Fruit fly (Drosophila melanogaster) whole organism, embryonic: Measurements from ENCODE around the gene Dok.

ENCODE experiments used
- ATbp ChIP-seq: fragments of 200-800 bp; sonication (Bioruptor generic); optimal IDR thresholded peaks from 2 replicates; lab custom pipeline; 2017; ENCODE audit warnings: missing biosample characterization, mild to moderate bottlenecking, missing genetic modification characterization, missing genetic modification reagents
- Awh ChIP-seq: fragments of 200-800 bp; sonication (Bioruptor generic); IDR thresholded peaks from 2 replicates; pipeline ENCODE4, ENCODE4 v1.3.6; 2022; ENCODE audit warnings: missing biosample characterization, missing genetic modification characterization
- Bgb ChIP-seq: fragments of 200-800 bp; sonication (Bioruptor generic); IDR thresholded peaks from 2 replicates; pipeline ENCODE4 v1.3.6; 2022; ENCODE audit warnings: missing biosample characterization, missing genetic modification characterization; ENCODE audit not compliant: partially characterized antibody
- C15 ChIP-seq: fragments of 200-800 bp; sonication (Bioruptor generic); IDR thresholded peaks from 3 replicates; pipeline ENCODE4 v1.3.6; 2022; ENCODE audit warnings: missing biosample characterization, missing genetic modification characterization
- CG1024 ChIP-seq: fragments of 200-800 bp; sonication (Bioruptor generic); IDR thresholded peaks from 2 replicates; pipeline ENCODE4 v1.3.6; 2022; ENCODE audit warnings: missing biosample characterization, missing genetic modification characterization
- CG10321 ChIP-seq: fragments of 200-800 bp; sonication (Bioruptor generic); IDR thresholded peaks from 2 replicates; pipeline ENCODE4 v1.3.6; 2022; ENCODE audit warnings: missing biosample characterization, missing genetic modification characterization
- CG10462 ChIP-seq: fragments of 200-800 bp; sonication (Bioruptor generic); optimal IDR thresholded peaks from 2 replicates; lab custom pipeline; 2016; ENCODE audit warnings: missing biosample characterization, missing genetic modification characterization
- CG11695 ChIP-seq: fragments of 200-800 bp; sonication (Bioruptor generic); IDR thresholded peaks from 3 replicates; pipeline ENCODE4 v1.3.6; 2022; ENCODE audit warnings: missing biosample characterization, missing genetic modification characterization
- CG12155 ChIP-seq: fragments of 200-800 bp; sonication (Bioruptor generic); optimal IDR thresholded peaks from 3 replicates; lab custom pipeline; 2016; ENCODE audit warnings: missing biosample characterization, missing genetic modification characterization
- CG14860 ChIP-seq: fragments of 200-800 bp; sonication (Bioruptor generic); IDR thresholded peaks from 3 replicates; pipeline ENCODE4 v1.3.6; 2022; ENCODE audit warnings: missing biosample characterization, missing genetic modification characterization; ENCODE audit not compliant: partially characterized antibody
- CG15514 ChIP-seq: fragments of 200-800 bp; sonication (Bioruptor generic); optimal IDR thresholded peaks from 3 replicates; lab custom pipeline; 2017; ENCODE audit warnings: missing biosample characterization, missing genetic modification characterization, mild to moderate bottlenecking, moderate library complexity, missing genetic modification reagents
- CG1602 ChIP-seq: fragments of 200-800 bp; sonication (Bioruptor generic); optimal IDR thresholded peaks from 3 replicates; lab custom pipeline; 2016; ENCODE audit warnings: missing biosample characterization, missing genetic modification characterization
- CG2202 ChIP-seq: fragments of 200-800 bp; sonication (Bioruptor generic); optimal IDR thresholded peaks from 2 replicates; lab custom pipeline; 2018; ENCODE audit warnings: missing biosample characterization, mild to moderate bottlenecking, missing genetic modification characterization
- CG31365 ChIP-seq: fragments of 200-800 bp; sonication (Bioruptor generic); optimal IDR thresholded peaks from 2 replicates; lab custom pipeline; 2018; ENCODE audit warnings: missing biosample characterization, mild to moderate bottlenecking, missing genetic modification characterization
- CG32532 ChIP-seq: fragments of 200-800 bp; sonication (Bioruptor generic); IDR thresholded peaks from 2 replicates; pipeline ENCODE4 v1.3.6; 2022; ENCODE audit warnings: missing biosample characterization, missing genetic modification characterization
- CG3726 ChIP-seq: fragments of 200-800 bp; sonication (Bioruptor generic); IDR thresholded peaks from 3 replicates; pipeline ENCODE4, ENCODE4 v1.3.6; 2022; ENCODE audit warnings: missing biosample characterization, missing genetic modification characterization
- CG4820 ChIP-seq: fragments of 200-800 bp; sonication (Bioruptor generic); optimal IDR thresholded peaks from 3 replicates; lab custom pipeline; 2016; ENCODE audit warnings: missing biosample characterization, missing genetic modification characterization
- CG5180 ChIP-seq: fragments of 200-800 bp; sonication (Bioruptor generic); optimal IDR thresholded peaks from 3 replicates; lab custom pipeline; 2017; ENCODE audit warnings: missing biosample characterization, missing genetic modification characterization, mild to moderate bottlenecking, moderate library complexity, missing genetic modification reagents
- CG6175 ChIP-seq: fragments of 200-800 bp; sonication (Bioruptor generic); IDR thresholded peaks from 3 replicates; pipeline ENCODE4 v1.3.6; 2022; ENCODE audit warnings: missing biosample characterization, missing genetic modification characterization
- CG7271 ChIP-seq: fragments of 200-800 bp; sonication (Bioruptor generic); optimal IDR thresholded peaks from 2 replicates; lab custom pipeline; 2018; ENCODE audit warnings: missing biosample characterization, mild to moderate bottlenecking, missing genetic modification characterization, moderate library complexity
- CG7963 ChIP-seq: fragments of 200-800 bp; sonication (Bioruptor generic); IDR thresholded peaks from 3 replicates; pipeline ENCODE4 v1.3.6; 2022; ENCODE audit warnings: missing biosample characterization, missing genetic modification characterization; ENCODE audit not compliant: partially characterized antibody
- CG8359 ChIP-seq: fragments of 200-800 bp; sonication (Bioruptor generic); optimal IDR thresholded peaks from 2 replicates; lab custom pipeline; 2017; ENCODE audit warnings: missing biosample characterization, mild to moderate bottlenecking, missing genetic modification characterization, borderline replicate concordance
- CG8765 ChIP-seq: fragments of 200-800 bp; sonication (Bioruptor generic); IDR thresholded peaks from 2 replicates; pipeline ENCODE4 v1.3.6; 2022; ENCODE audit warnings: missing biosample characterization, missing genetic modification characterization
- Dp ChIP-seq: fragments of 200-800 bp; sonication (Bioruptor generic); optimal IDR thresholded peaks from 2 replicates; lab custom pipeline; 2018; ENCODE audit warnings: missing biosample characterization, mild to moderate bottlenecking, missing genetic modification characterization, moderate library complexity
- Drgx ChIP-seq: fragments of 200-800 bp; sonication (Bioruptor generic); IDR thresholded peaks from 2 replicates; pipeline ENCODE4 v1.3.6; 2022; ENCODE audit warnings: missing biosample characterization, missing genetic modification characterization
- Fer1 ChIP-seq: fragments of 200-800 bp; sonication (Bioruptor generic); optimal IDR thresholded peaks from 2 replicates; lab custom pipeline; 2017; ENCODE audit warnings: missing biosample characterization, mild to moderate bottlenecking, missing genetic modification characterization
- Gug ChIP-seq: fragments of 200-800 bp; sonication (Bioruptor generic); IDR thresholded peaks from 4 replicates; pipeline ENCODE4 v1.3.6; 2022; ENCODE audit warnings: missing biosample characterization, missing genetic modification characterization
- H2.0 ChIP-seq: fragments of 200-800 bp; sonication (Bioruptor generic); IDR thresholded peaks from 2 replicates; pipeline ENCODE4 v1.3.6; 2022; ENCODE audit warnings: missing biosample characterization, missing genetic modification characterization
- HHEX ChIP-seq: fragments of 200-800 bp; sonication (Bioruptor generic); optimal IDR thresholded peaks from 3 replicates; lab custom pipeline; 2017; ENCODE audit warnings: missing biosample characterization, mild to moderate bottlenecking, missing genetic modification characterization, missing genetic modification reagents
- HmgD ChIP-seq: fragments of 200-800 bp; sonication (Bioruptor generic); optimal IDR thresholded peaks from 3 replicates; lab custom pipeline; 2016; ENCODE audit warnings: missing biosample characterization, missing genetic modification characterization
- Lpt ChIP-seq: fragments of >200 bp; optimal IDR thresholded peaks from 2 replicates; lab custom pipeline; 2018; ENCODE audit warnings: missing biosample characterization, missing genetic modification characterization
- NC2β ChIP-seq: fragments of 200-800 bp; sonication (Bioruptor generic); optimal IDR thresholded peaks from 2 replicates; lab custom pipeline; 2016; ENCODE audit warnings: missing biosample characterization, missing genetic modification characterization
- Neu2 ChIP-seq: fragments of 200-800 bp; sonication (Bioruptor generic); optimal IDR thresholded peaks from 3 replicates; lab custom pipeline; 2016; ENCODE audit warnings: missing biosample characterization, missing genetic modification characterization, borderline replicate concordance
- Stat92E ChIP-seq, 3 experiments: fragments of >200 bp in 2 of 3; fragments of 200-800 bp in 1 of 3; sonication (Bioruptor generic) in 1 of 3; optimal IDR thresholded peaks; 2 replicates each; lab custom pipeline; 2017 to 2019; ENCODE audit warnings: missing biosample characterization in 3 of 3, missing genetic modification characterization in 3 of 3, mild to moderate bottlenecking in 1 of 3, moderate library complexity in 1 of 3
- amos ChIP-seq: fragments of 200-800 bp; sonication (Bioruptor generic); IDR thresholded peaks from 2 replicates; pipeline ENCODE4 v1.3.6; 2022; ENCODE audit warnings: missing biosample characterization, missing genetic modification characterization; ENCODE audit not compliant: partially characterized antibody
- bsh ChIP-seq, 2 experiments: fragments of 200-800 bp; sonication (Bioruptor generic); optimal IDR thresholded peaks; 2 replicates each; lab custom pipeline; 2017 to 2018; ENCODE audit warnings: mild to moderate bottlenecking in 2 of 2, missing biosample characterization in 2 of 2, missing genetic modification characterization in 2 of 2, moderate library complexity in 1 of 2
- chif ChIP-seq, 2 experiments: fragments of 200-800 bp; sonication (Bioruptor generic); optimal IDR thresholded peaks; 3 replicates each; lab custom pipeline; 2016; ENCODE audit warnings: missing biosample characterization in 2 of 2, missing genetic modification characterization in 2 of 2
- crol ChIP-seq: fragments of 200-800 bp; sonication (Bioruptor generic); IDR thresholded peaks from 2 replicates; pipeline ENCODE4 v1.3.6; 2022; ENCODE audit warnings: missing biosample characterization, missing genetic modification characterization
- grn ChIP-seq: fragments of 200-800 bp; sonication (Bioruptor generic); optimal IDR thresholded peaks from 3 replicates; lab custom pipeline; 2017; ENCODE audit warnings: missing biosample characterization, missing genetic modification characterization
- kni ChIP-seq: fragments of 200-800 bp; sonication (Bioruptor generic); optimal IDR thresholded peaks from 3 replicates; lab custom pipeline; 2017; ENCODE audit warnings: mild to moderate bottlenecking, missing biosample characterization, missing genetic modification reagents, missing genetic modification characterization
- pan ChIP-seq, 4 experiments: fragments of >200 bp in 3 of 4; fragments of 200-800 bp in 1 of 4; sonication (Bioruptor generic) in 1 of 4; optimal IDR thresholded peaks in 3 of 4; IDR thresholded peaks in 1 of 4; 2 replicates each; pipeline versions ENCODE4 v1.3.6 to Lab custom; 2017 to 2022; ENCODE audit warnings: missing biosample characterization in 2 of 4, missing genetic modification characterization in 2 of 4, mixed read lengths in 1 of 4
- pfk ChIP-seq: fragments of 200-800 bp; sonication (Bioruptor generic); optimal IDR thresholded peaks from 2 replicates; lab custom pipeline; 2018; ENCODE audit warnings: missing biosample characterization, mild to moderate bottlenecking, missing genetic modification characterization, moderate library complexity
- pnt ChIP-seq: fragments of 200-800 bp; sonication (Bioruptor generic); optimal IDR thresholded peaks from 3 replicates; lab custom pipeline; 2016; ENCODE audit warnings: missing biosample characterization, missing genetic modification characterization
- run ChIP-seq: fragments of 200-800 bp; sonication (Bioruptor generic); optimal IDR thresholded peaks from 3 replicates; lab custom pipeline; 2018; ENCODE audit warnings: missing biosample characterization, mild to moderate bottlenecking, missing genetic modification characterization
- seq ChIP-seq: fragments of 200-800 bp; sonication (Bioruptor generic); IDR thresholded peaks from 2 replicates; pipeline ENCODE4 v1.3.6; 2022; ENCODE audit warnings: missing biosample characterization, missing genetic modification characterization
- so ChIP-seq: fragments of 200-800 bp; sonication (Bioruptor generic); IDR thresholded peaks from 3 replicates; pipeline ENCODE4 v1.3.6; 2022; ENCODE audit warnings: missing biosample characterization, missing genetic modification characterization
- tna ChIP-seq: fragments of 200-800 bp; sonication (Bioruptor generic); IDR thresholded peaks from 2 replicates; pipeline ENCODE4 v1.3.6; 2022; ENCODE audit warnings: missing biosample characterization, missing genetic modification characterization; ENCODE audit not compliant: partially characterized antibody
- unpg ChIP-seq: fragments of 200-800 bp; sonication (Bioruptor generic); optimal IDR thresholded peaks from 3 replicates; lab custom pipeline; 2018; ENCODE audit warnings: missing biosample characterization, mild to moderate bottlenecking, missing genetic modification characterization, moderate library complexity
- wdn ChIP-seq: fragments of 200-800 bp; sonication (Bioruptor generic); IDR thresholded peaks from 2 replicates; pipeline ENCODE4 v1.3.6; 2022; ENCODE audit warnings: missing biosample characterization, missing genetic modification characterization
- wek ChIP-seq: fragments of 200-800 bp; sonication (Bioruptor generic); optimal IDR thresholded peaks from 3 replicates; lab custom pipeline; 2018; ENCODE audit warnings: missing biosample characterization, mild to moderate bottlenecking, missing genetic modification characterization, moderate library complexity

Gene Dok

dm6 chrX:7335524-7335991, 11.5 kb downstream of the Dok start (continued):
- TF ChIP-seq wdn (GFP tag; lab: Robert Waterston, UW) (no peak), CG1602 (GFP tag; lab: Kevin White, UChicago) (no peak), bsh (GFP tag; optimal IDR thresholded peaks at IDR 0.05; lab: Kevin White, UChicago) (peak in 1 of 2 experiments; percentile 74), pan (optimal IDR thresholded peaks at IDR 0.05; lab: Kevin White, UChicago) (no peak), pan (GFP tag; optimal IDR thresholded peaks at IDR 0.05 in 1 of 2, IDR thresholded peaks at IDR 0.05 in 1 of 2) (no peak), C15 (no peak), CG14860 (GFP tag; lab: Robert Waterston, UW) (no peak), Neu2 (GFP tag; lab: Kevin White, UChicago) (no peak), CG5180 (GFP tag; lab: Kevin White, UChicago) (no peak), Stat92E (GFP tag; optimal IDR thresholded peaks at IDR 0.05; lab: Kevin White, UChicago) (no peak), pfk (GFP tag; lab: Kevin White, UChicago) (no peak), unpg (peak; percentile 69), grn (no peak), CG4820 (peak; percentile 99), tna (GFP tag; lab: Robert Waterston, UW) (no peak), seq (GFP tag; lab: Robert Waterston, UW) (0 out of 2 replicates have a peak, but pooled peaks have one; percentile 23), CG3726 (no peak), CG32532 (no peak), HmgD (GFP tag; lab: Kevin White, UChicago) (no peak), CG7963 (GFP tag; lab: Robert Waterston, UW) (no peak), Fer1 (no peak), H2.0 (no peak), CG10321 (no peak), crol (GFP tag; lab: Robert Waterston, UW) (no peak), CG8359 (GFP tag; lab: Kevin White, UChicago) (peak; percentile 65), CG1024 (GFP tag; lab: Robert Waterston, UW) (no peak), chif (GFP tag; optimal IDR thresholded peaks at IDR 0.05; lab: Kevin White, UChicago) (no peak), wek (GFP tag; lab: Kevin White, UChicago) (no peak), Bgb (GFP tag; lab: Robert Waterston, UW) (no peak), Gug (GFP tag; lab: Robert Waterston, UW) (no peak), Drgx (GFP tag; lab: Robert Waterston, UW) (peak; percentile 60), CG10462 (GFP tag; lab: Kevin White, UChicago) (no peak), so (GFP tag; lab: Robert Waterston, UW) (0 out of 3 replicates have a peak, but pooled peaks have one; percentile 11), Awh (no peak), amos (GFP tag; lab: Robert Waterston, UW) (no peak), Lpt (GFP tag; lab: Kevin White, UChicago) (no peak), CG8765 (GFP tag; lab: Robert Waterston, UW) (no peak), NC2β (GFP tag; lab: Kevin White, UChicago) (no peak), CG6175 (GFP tag; lab: Robert Waterston, UW) (no peak), pnt (no peak), ATbp (GFP tag; lab: Kevin White, UChicago) (no peak), Dp (GFP tag; lab: Kevin White, UChicago) (no peak), CG12155 (GFP tag; lab: Kevin White, UChicago) (no peak), HHEX (GFP tag; lab: Kevin White, UChicago) (no peak), CG7271 (no peak), CG11695 (GFP tag; lab: Robert Waterston, UW) (no peak), CG31365 (no peak), kni (no peak), run (tag; lab: Kevin White, UChicago) (no peak), CG15514 (GFP tag; lab: Kevin White, UChicago) (no peak), CG2202 (tag; lab: Kevin White, UChicago) (peak; percentile 54)
